Fruit fly (Drosophila melanogaster): ENCODE measurements around the gene CG7149.

DNA sequence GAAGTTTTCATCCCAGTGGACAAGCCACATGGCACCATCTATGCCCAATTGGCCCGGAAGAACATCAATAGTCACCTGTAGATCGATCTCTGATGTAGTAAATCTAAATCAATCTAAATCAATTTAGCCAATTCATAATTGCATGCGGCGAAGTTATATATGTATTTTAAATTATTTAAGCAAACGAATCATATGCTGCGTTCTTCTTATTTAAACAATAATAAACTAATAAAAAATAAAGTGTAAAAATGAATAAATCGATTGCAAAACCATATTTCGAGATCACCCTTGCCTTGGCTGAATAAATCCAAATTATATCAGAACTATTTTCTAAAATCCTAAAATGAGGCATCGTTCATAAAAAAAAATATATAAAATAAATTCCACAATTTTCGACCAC, 9.2 kb downstream of the CG7149 start, which contains the start of gene CG7164:
- TF ChIP-seq tj (GFP tag; optimal IDR thresholded peaks at IDR 0.05) (no peak), Mnt (GFP tag; optimal IDR thresholded peaks at IDR 0.05) (no peak), CG5204 (GFP tag; optimal IDR thresholded peaks at IDR 0.05) (no peak), CG11617 (GFP tag; optimal IDR thresholded peaks at IDR 0.05) (no peak)
